Fruit fly (Drosophila melanogaster) whole organism, embryonic: ENCODE measurements around the gene hll.

Experiments used
- ATbp ChIP-seq: fragments of 200-800 bp; sonication (Bioruptor generic); optimal IDR thresholded peaks from 2 replicates; lab custom pipeline; 2017; ENCODE audit warnings: missing biosample characterization, mild to moderate bottlenecking, missing genetic modification characterization, missing genetic modification reagents
- Atf-2 ChIP-seq: fragments of 200-800 bp; sonication (Bioruptor generic); optimal IDR thresholded peaks from 2 replicates; lab custom pipeline; 2016; ENCODE audit warnings: missing biosample characterization, missing genetic modification characterization
- Bgb ChIP-seq: fragments of 200-800 bp; sonication (Bioruptor generic); IDR thresholded peaks from 2 replicates; pipeline ENCODE4 v1.3.6; 2022; ENCODE audit warnings: missing biosample characterization, missing genetic modification characterization; ENCODE audit not compliant: partially characterized antibody
- Blimp-1 ChIP-seq: fragments of 200-800 bp; sonication (Bioruptor generic); optimal IDR thresholded peaks from 3 replicates; lab custom pipeline; 2018; ENCODE audit warnings: missing biosample characterization, missing genetic modification characterization, mild to moderate bottlenecking, moderate library complexity, missing genetic modification reagents
- CG10543 ChIP-seq: fragments of 200-800 bp; sonication (Bioruptor generic); optimal IDR thresholded peaks from 3 replicates; lab custom pipeline; 2017; ENCODE audit warnings: missing biosample characterization, mild to moderate bottlenecking, missing genetic modification characterization, moderate library complexity
- CG11247 ChIP-seq: fragments of 200-800 bp; sonication (Bioruptor generic); IDR thresholded peaks from 2 replicates; pipeline ENCODE4 v1.3.6; 2022; ENCODE audit warnings: missing biosample characterization, missing genetic modification characterization
- CG11504 ChIP-seq: fragments of 200-800 bp; sonication (Bioruptor generic); optimal IDR thresholded peaks from 3 replicates; lab custom pipeline; 2019; ENCODE audit warnings: missing biosample characterization, mild to moderate bottlenecking, missing genetic modification characterization, moderate library complexity
- CG15479 ChIP-seq: fragments of 200-800 bp; sonication (Bioruptor generic); optimal IDR thresholded peaks from 3 replicates; lab custom pipeline; 2019; ENCODE audit warnings: missing biosample characterization, mild to moderate bottlenecking, missing genetic modification characterization, moderate library complexity
- CG1647 ChIP-seq: fragments of 200-800 bp; sonication (Bioruptor generic); optimal IDR thresholded peaks from 3 replicates; lab custom pipeline; 2016; ENCODE audit warnings: missing biosample characterization, missing genetic modification characterization
- CG16779 ChIP-seq: fragments of 200-800 bp; sonication (Bioruptor generic); IDR thresholded peaks from 2 replicates; pipeline ENCODE4 v1.3.6; 2022; ENCODE audit warnings: missing biosample characterization, missing genetic modification characterization
- CG16813 ChIP-seq: fragments of 200-800 bp; sonication (Bioruptor generic); IDR thresholded peaks from 3 replicates; pipeline ENCODE4 v1.3.6; 2022; ENCODE audit warnings: missing biosample characterization, missing genetic modification characterization; ENCODE audit not compliant: partially characterized antibody
- CG18599 ChIP-seq: fragments of 200-800 bp; sonication (Bioruptor generic); optimal IDR thresholded peaks from 3 replicates; lab custom pipeline; 2017; ENCODE audit warnings: missing biosample characterization, missing genetic modification characterization, mild to moderate bottlenecking, moderate library complexity, missing genetic modification reagents
- CG2116 ChIP-seq: fragments of 200-800 bp; sonication (Bioruptor generic); optimal IDR thresholded peaks from 3 replicates; lab custom pipeline; 2018; ENCODE audit warnings: missing biosample characterization, mild to moderate bottlenecking, missing genetic modification characterization
- CG30020 ChIP-seq: fragments of 200-800 bp; optimal IDR thresholded peaks from 2 replicates; lab custom pipeline; 2019; ENCODE audit warnings: missing biosample characterization, mild to moderate bottlenecking, missing genetic modification characterization, moderate library complexity
- CG32772 ChIP-seq: fragments of 200-800 bp; sonication (Bioruptor generic); IDR thresholded peaks from 2 replicates; pipeline ENCODE4 v1.3.6; 2022; ENCODE audit warnings: missing biosample characterization, missing genetic modification characterization
- CG3407 ChIP-seq: fragments of 200-800 bp; sonication (Bioruptor generic); optimal IDR thresholded peaks from 2 replicates; lab custom pipeline; 2018; ENCODE audit warnings: missing biosample characterization, mild to moderate bottlenecking, missing genetic modification characterization
- CG4424 ChIP-seq: fragments of 200-800 bp; sonication (Bioruptor generic); optimal IDR thresholded peaks from 3 replicates; lab custom pipeline; 2016; ENCODE audit warnings: missing biosample characterization, missing genetic modification characterization
- CG4617 ChIP-seq: fragments of 200-800 bp; sonication (Bioruptor generic); optimal IDR thresholded peaks from 3 replicates; lab custom pipeline; 2016; ENCODE audit warnings: missing biosample characterization, missing genetic modification characterization, borderline replicate concordance
- CG5245 ChIP-seq: fragments of 200-800 bp; sonication (Bioruptor generic); optimal IDR thresholded peaks from 3 replicates; lab custom pipeline; 2016; ENCODE audit warnings: missing biosample characterization, missing genetic modification characterization
- CG6272 ChIP-seq: fragments of 200-800 bp; sonication (Bioruptor generic); IDR thresholded peaks from 2 replicates; pipeline ENCODE4 v1.3.6; 2022; ENCODE audit warnings: missing biosample characterization, missing genetic modification characterization
- CG7786 ChIP-seq: fragments of 200-800 bp; sonication (Bioruptor generic); optimal IDR thresholded peaks from 2 replicates; lab custom pipeline; 2016; ENCODE audit warnings: missing biosample characterization, missing genetic modification characterization
- CG7963 ChIP-seq: fragments of 200-800 bp; sonication (Bioruptor generic); IDR thresholded peaks from 3 replicates; pipeline ENCODE4 v1.3.6; 2022; ENCODE audit warnings: missing biosample characterization, missing genetic modification characterization; ENCODE audit not compliant: partially characterized antibody
- CG9876 ChIP-seq: fragments of 200-800 bp; sonication (Bioruptor generic); optimal IDR thresholded peaks from 2 replicates; lab custom pipeline; 2016; ENCODE audit warnings: missing biosample characterization, missing genetic modification characterization
- CoRest ChIP-seq: fragments of 200-800 bp; sonication (Bioruptor generic); optimal IDR thresholded peaks from 3 replicates; lab custom pipeline; 2018; ENCODE audit warnings: missing biosample characterization, mild to moderate bottlenecking, missing genetic modification characterization, moderate library complexity
- Dref ChIP-seq: fragments of 200-800 bp; sonication (Bioruptor generic); IDR thresholded peaks from 2 replicates; pipeline ENCODE4 v1.3.6; 2022; ENCODE audit warnings: missing biosample characterization, missing genetic modification characterization
- Hey ChIP-seq: fragments of 200-800 bp; sonication (Bioruptor generic); optimal IDR thresholded peaks from 3 replicates; lab custom pipeline; 2018; ENCODE audit warnings: missing biosample characterization, mild to moderate bottlenecking, missing genetic modification characterization
- Hr3 ChIP-seq: fragments of 200-800 bp; sonication (Bioruptor generic); optimal IDR thresholded peaks from 3 replicates; lab custom pipeline; 2016; ENCODE audit warnings: missing biosample characterization, missing genetic modification characterization
- Lhr ChIP-seq: fragments of 200-800 bp; sonication (Bioruptor generic); optimal IDR thresholded peaks from 3 replicates; lab custom pipeline; 2017; ENCODE audit warnings: mild to moderate bottlenecking, missing biosample characterization, missing genetic modification reagents, missing genetic modification characterization
- NC2α ChIP-seq: fragments of 200-800 bp; sonication (Bioruptor generic); optimal IDR thresholded peaks from 2 replicates; lab custom pipeline; 2016; ENCODE audit warnings: missing biosample characterization, missing genetic modification characterization
- Opbp ChIP-seq: fragments of 200-800 bp; sonication (Bioruptor generic); IDR thresholded peaks from 3 replicates; pipeline ENCODE4 v1.3.6; 2022; ENCODE audit warnings: missing biosample characterization, missing genetic modification characterization; ENCODE audit not compliant: partially characterized antibody
- Pdp1 ChIP-seq, 2 experiments: fragments of 200-800 bp; sonication (Bioruptor generic); optimal IDR thresholded peaks; 3 replicates each; lab custom pipeline; 2016; ENCODE audit warnings: missing biosample characterization in 2 of 2, missing genetic modification characterization in 2 of 2, mild to moderate bottlenecking in 1 of 2, moderate library complexity in 1 of 2
- Poxn ChIP-seq: fragments of 200-800 bp; sonication (Bioruptor generic); IDR thresholded peaks from 2 replicates; pipeline ENCODE4 v1.3.6; 2022; ENCODE audit warnings: missing biosample characterization, missing genetic modification characterization
- Ptx1 ChIP-seq: fragments of 200-800 bp; sonication (Bioruptor generic); IDR thresholded peaks from 2 replicates; pipeline ENCODE4 v1.3.6; 2022; ENCODE audit warnings: missing biosample characterization, missing genetic modification characterization
- Ssrp ChIP-seq: fragments of 200-800 bp; sonication (Bioruptor generic); optimal IDR thresholded peaks from 2 replicates; lab custom pipeline; 2018; ENCODE audit warnings: missing biosample characterization, mild to moderate bottlenecking, missing genetic modification characterization, moderate library complexity
- Xrp1 ChIP-seq: fragments of 200-800 bp; sonication (Bioruptor generic); IDR thresholded peaks from 2 replicates; pipeline ENCODE4 v1.3.6; 2022; ENCODE audit warnings: missing biosample characterization, missing genetic modification characterization
- al ChIP-seq: fragments of 200-800 bp; sonication (Bioruptor generic); IDR thresholded peaks from 2 replicates; pipeline ENCODE4 v1.3.6; 2022; ENCODE audit warnings: missing biosample characterization, missing genetic modification characterization
- bowl ChIP-seq: fragments of 200-800 bp; sonication (Bioruptor generic); IDR thresholded peaks from 2 replicates; pipeline ENCODE4 v1.3.6; 2022; ENCODE audit warnings: missing biosample characterization, missing genetic modification characterization
- cato ChIP-seq: fragments of 200-800 bp; sonication (Bioruptor generic); optimal IDR thresholded peaks from 2 replicates; lab custom pipeline; 2016; ENCODE audit warnings: missing biosample characterization, missing genetic modification characterization, borderline replicate concordance
- chm ChIP-seq: fragments of 200-800 bp; sonication (Bioruptor generic); IDR thresholded peaks from 2 replicates; pipeline ENCODE4 v1.3.6; 2022; ENCODE audit warnings: missing biosample characterization, missing genetic modification characterization
- fd96Cb ChIP-seq: fragments of 200-800 bp; sonication (Bioruptor generic); optimal IDR thresholded peaks from 2 replicates; lab custom pipeline; 2018; ENCODE audit warnings: missing biosample characterization, mild to moderate bottlenecking, missing genetic modification characterization, moderate library complexity
- gcm ChIP-seq: fragments of 200-800 bp; sonication (Bioruptor generic); optimal IDR thresholded peaks from 2 replicates; lab custom pipeline; 2019; ENCODE audit warnings: missing biosample characterization, mild to moderate bottlenecking, missing genetic modification characterization, moderate library complexity
- h ChIP-seq: fragments of >200 bp; optimal IDR thresholded peaks from 2 replicates; lab custom pipeline; 2017
- jing ChIP-seq: fragments of 200-800 bp; sonication (Bioruptor generic); optimal IDR thresholded peaks from 2 replicates; lab custom pipeline; 2018; ENCODE audit warnings: missing biosample characterization, mild to moderate bottlenecking, missing genetic modification characterization
- lov ChIP-seq, 2 experiments: fragments of 200-800 bp in 1 of 2; fragments of >200 bp in 1 of 2; sonication (Bioruptor generic) in 1 of 2; IDR thresholded peaks in 1 of 2; optimal IDR thresholded peaks in 1 of 2; 2 replicates in 1 of 2; 3 replicates in 1 of 2; pipeline versions ENCODE4 v1.3.6 to Lab custom; 2017 to 2022; ENCODE audit warnings: missing biosample characterization in 1 of 2, missing genetic modification characterization in 1 of 2
- phol ChIP-seq: fragments of 200-800 bp; sonication (Bioruptor generic); optimal IDR thresholded peaks from 3 replicates; lab custom pipeline; 2018; ENCODE audit warnings: missing biosample characterization, mild to moderate bottlenecking, missing genetic modification characterization, moderate library complexity
- pita ChIP-seq: fragments of 200-800 bp; sonication (Bioruptor generic); optimal IDR thresholded peaks from 2 replicates; lab custom pipeline; 2017; ENCODE audit warnings: missing biosample characterization, mild to moderate bottlenecking, missing genetic modification characterization
- pnt ChIP-seq: fragments of 200-800 bp; sonication (Bioruptor generic); optimal IDR thresholded peaks from 3 replicates; lab custom pipeline; 2016; ENCODE audit warnings: missing biosample characterization, missing genetic modification characterization
- shn ChIP-seq: fragments of 200-800 bp; sonication (Bioruptor generic); optimal IDR thresholded peaks from 3 replicates; lab custom pipeline; 2016; ENCODE audit warnings: missing biosample characterization, missing genetic modification characterization

The hll gene

dm6 chr2L:14024051-14024745 is 2.6 kb upstream of the hll start (continued):
- TF ChIP-seq CG6272 (GFP tag; lab: Robert Waterston, UW) (peak; percentile 41), CG4617 (GFP tag; lab: Kevin White, UChicago) (peak; percentile 99), gcm (peak; percentile 99), CG1647 (GFP tag; lab: Kevin White, UChicago) (peak; percentile 99), cato (GFP tag; lab: Kevin White, UChicago) (peak; percentile 99), Ssrp (tag; lab: Kevin White, UChicago) (peak; percentile 86), pita (GFP tag; lab: Kevin White, UChicago) (no peak), Hey (tag; lab: Kevin White, UChicago) (peak; percentile 100), Xrp1 (peak; percentile 99), Dref (GFP tag; lab: Robert Waterston, UW) (peak; percentile 51; the same call in 1 of the 2 replicates), CG4424 (GFP tag; lab: Kevin White, UChicago) (peak; percentile 98), lov (optimal IDR thresholded peaks at IDR 0.05; lab: Kevin White, UChicago) (no peak), lov (GFP tag; IDR thresholded peaks at IDR 0.05; lab: Robert Waterston, UW) (peak; percentile 99), Pdp1 (GFP tag; optimal IDR thresholded peaks at IDR 0.05; lab: Kevin White, UChicago) (peak; percentile 95 to 98), al (peak; percentile 83), NC2α (peak; percentile 100), fd96Cb (tag; lab: Kevin White, UChicago) (peak; percentile 97), bowl (GFP tag; lab: Robert Waterston, UW) (peak; percentile 96), CG18599 (GFP tag; lab: Kevin White, UChicago) (peak; percentile 100), Ptx1 (GFP tag; lab: Robert Waterston, UW) (peak; percentile 88), CG7963 (no peak), Blimp-1 (GFP tag; lab: Kevin White, UChicago) (peak; percentile 99), CG3407 (GFP tag; lab: Kevin White, UChicago) (peak; percentile 100), ATbp (peak; percentile 100), Opbp (GFP tag; lab: Robert Waterston, UW) (no peak), Lhr (GFP tag; lab: Kevin White, UChicago) (peak; percentile 100), Hr3 (GFP tag; lab: Kevin White, UChicago) (peak; percentile 97), CG9876 (peak; percentile 99), CG2116 (GFP tag; lab: Kevin White, UChicago) (peak; percentile 95), Atf-2 (peak; percentile 99), shn (GFP tag; lab: Kevin White, UChicago) (peak; percentile 99), chm (GFP tag; lab: Robert Waterston, UW) (peak; percentile 100), phol (tag; lab: Kevin White, UChicago) (peak; percentile 74), CG11247 (GFP tag; lab: Robert Waterston, UW) (peak; percentile 99), h (lab: Kevin White, UChicago) (no peak), CG10543 (GFP tag; lab: Kevin White, UChicago) (peak; percentile 100), CG30020 (peak; percentile 85), CG7786 (GFP tag; lab: Kevin White, UChicago) (peak; percentile 98), CG32772 (GFP tag; lab: Robert Waterston, UW) (peak; percentile 96), CG16779 (peak; percentile 97), CG11504 (peak; percentile 96), Bgb (GFP tag; lab: Robert Waterston, UW) (peak; percentile 48; the same call in 1 of the 2 replicates), CoRest (tag; lab: Kevin White, UChicago) (peak; percentile 98), CG16813 (GFP tag; lab: Robert Waterston, UW) (no peak), Poxn (GFP tag; lab: Robert Waterston, UW) (peak; percentile 85), CG15479 (GFP tag; lab: Kevin White, UChicago) (peak; percentile 80), jing (GFP tag; lab: Kevin White, UChicago) (peak; percentile 98), pnt (GFP tag; lab: Kevin White, UChicago) (peak; percentile 99), CG5245 (GFP tag; lab: Kevin White, UChicago) (peak; percentile 99)
